Worm (Caenorhabditis elegans) whole organism, L1 larva: ENCODE results near the gene cyp-44A1.

Experiments used
- C16A3.4 ChIP-seq: fragments of 150-350 bp; optimal IDR thresholded peaks from 2 replicates; lab custom pipeline; 2014; ENCODE audit warnings: missing biosample characterization, missing genetic modification characterization
- F16B12.6 ChIP-seq: fragments of 150-350 bp; optimal IDR thresholded peaks from 2 replicates; lab custom pipeline; 2014; ENCODE audit warnings: missing biosample characterization, missing genetic modification characterization
- aha-1 ChIP-seq: fragments of 150-350 bp; optimal IDR thresholded peaks from 2 replicates; lab custom pipeline; 2014; ENCODE audit warnings: missing biosample characterization, missing genetic modification characterization
- ama-1 ChIP-seq: fragments of 150-350 bp; optimal IDR thresholded peaks from 2 replicates; lab custom pipeline; 2014
- ceh-82 ChIP-seq, 3 experiments: fragments of 150-350 bp in 1 of 3; sonication (generic microtip) in 2 of 3; optimal IDR thresholded peaks; 2 replicates each; lab custom pipeline; 2014 to 2017; ENCODE audit warnings: missing biosample characterization in 3 of 3, missing genetic modification characterization in 3 of 3
- ceh-90 ChIP-seq: sonication (generic microtip); optimal IDR thresholded peaks from 2 replicates; lab custom pipeline; 2016; ENCODE audit warnings: missing genetic modification characterization, missing compliant biosample characterization
- efl-1 ChIP-seq, 4 experiments: fragments of 150-350 bp; optimal IDR thresholded peaks in 3 of 4; peaks in 1 of 4; 1 replicate in 1 of 4; 2 replicates in 3 of 4; lab custom pipeline; 2014; ENCODE audit warnings: missing biosample characterization in 2 of 4, missing genetic modification characterization in 2 of 4, missing genetic modification reagents in 2 of 4
- elt-2 ChIP-seq: sonication (generic microtip); optimal IDR thresholded peaks from 2 replicates; lab custom pipeline; 2016; ENCODE audit warnings: missing genetic modification characterization, mild to moderate bottlenecking, inconsistent platforms, missing compliant biosample characterization, missing genetic modification reagents
- elt-3 ChIP-seq, 6 experiments: fragments of 150-350 bp in 1 of 6; sonication (generic microtip); optimal IDR thresholded peaks; 2 replicates each; lab custom pipeline; 2017 to 2018; ENCODE audit warnings: missing biosample characterization in 6 of 6, missing genetic modification characterization in 6 of 6, inconsistent platforms in 1 of 6
- ets-5 ChIP-seq: fragments of 200-800 bp; sonication (Bioruptor generic); IDR thresholded peaks from 2 replicates; pipeline ENCODE4 v1.3.6; 2022; ENCODE audit warnings: missing genetic modification characterization, missing compliant biosample characterization
- grh-1 ChIP-seq: fragments of 200-800 bp; sonication (Bioruptor generic); IDR thresholded peaks from 2 replicates; pipeline ENCODE4 v1.3.6; 2022; ENCODE audit warnings: missing genetic modification reagents, missing genetic modification characterization, missing compliant biosample characterization
- hlh-17 ChIP-seq: fragments of 200-800 bp; sonication (Bioruptor generic); optimal IDR thresholded peaks from 2 replicates; lab custom pipeline; 2018; ENCODE audit warnings: missing genetic modification characterization, mild to moderate bottlenecking, missing compliant biosample characterization, moderate library complexity, borderline replicate concordance
- hlh-4 ChIP-seq: sonication (generic microtip); optimal IDR thresholded peaks from 2 replicates; lab custom pipeline; 2016; ENCODE audit warnings: mild to moderate bottlenecking, missing genetic modification characterization, missing compliant biosample characterization
- hpl-2 ChIP-seq: fragments of 150-350 bp; optimal IDR thresholded peaks from 2 replicates; lab custom pipeline; 2014; ENCODE audit warnings: missing biosample characterization, missing genetic modification reagents, missing genetic modification characterization
- irx-1 ChIP-seq: sonication (generic microtip); optimal IDR thresholded peaks from 2 replicates; lab custom pipeline; 2016; ENCODE audit warnings: missing genetic modification characterization, missing compliant biosample characterization
- isw-1 ChIP-seq: fragments of 200-800 bp; sonication (Bioruptor generic); IDR thresholded peaks from 2 replicates; pipeline ENCODE4 v1.3.6; 2022; ENCODE audit warnings: missing genetic modification characterization, missing compliant biosample characterization
- jun-1 ChIP-seq: fragments of 150-350 bp; optimal IDR thresholded peaks from 2 replicates; lab custom pipeline; 2014; ENCODE audit warnings: missing biosample characterization, missing genetic modification reagents, missing genetic modification characterization
- lin-14 ChIP-seq: fragments of 200-800 bp; sonication (Bioruptor generic); optimal IDR thresholded peaks from 2 replicates; lab custom pipeline; 2018; ENCODE audit warnings: mild to moderate bottlenecking, missing genetic modification characterization, moderate library complexity, missing compliant biosample characterization
- lin-15B ChIP-seq: fragments of 150-350 bp; sonication (generic microtip); optimal IDR thresholded peaks from 3 replicates; lab custom pipeline; 2014; ENCODE audit warnings: missing biosample characterization, missing genetic modification characterization
- lin-35 ChIP-seq, 2 experiments: fragments of 150-350 bp; optimal IDR thresholded peaks; 2 replicates each; lab custom pipeline; 2014; ENCODE audit warnings: missing biosample characterization in 2 of 2, missing genetic modification characterization in 2 of 2, missing genetic modification reagents in 2 of 2
- mab-9 ChIP-seq: fragments of 200-800 bp; sonication (Bioruptor generic); IDR thresholded peaks from 2 replicates; pipeline ENCODE4 v1.3.6; 2022; ENCODE audit warnings: missing genetic modification reagents, missing genetic modification characterization, missing compliant biosample characterization
- mep-1 ChIP-seq: fragments of 150-350 bp; optimal IDR thresholded peaks from 2 replicates; lab custom pipeline; 2014; ENCODE audit warnings: missing biosample characterization, missing genetic modification characterization
- nhr-71 ChIP-seq: sonication (generic microtip); optimal IDR thresholded peaks from 2 replicates; lab custom pipeline; 2016; ENCODE audit warnings: mild to moderate bottlenecking, missing genetic modification characterization, moderate library complexity, missing compliant biosample characterization
- nhr-76 ChIP-seq: sonication (generic microtip); optimal IDR thresholded peaks from 2 replicates; lab custom pipeline; 2017; ENCODE audit warnings: missing biosample characterization, missing genetic modification characterization
- nhr-84 ChIP-seq: sonication (generic microtip); optimal IDR thresholded peaks from 2 replicates; lab custom pipeline; 2017; ENCODE audit warnings: missing biosample characterization, missing genetic modification characterization
- nhr-85 ChIP-seq: sonication (generic microtip); peaks from one replicate; lab custom pipeline; 2016; ENCODE audit warnings: missing genetic modification characterization, inconsistent platforms, missing compliant biosample characterization
- pag-3 ChIP-seq: sonication (generic microtip); optimal IDR thresholded peaks from 2 replicates; lab custom pipeline; 2017; ENCODE audit warnings: missing genetic modification characterization, mild to moderate bottlenecking, missing compliant biosample characterization, antibody characterized with exemption, borderline replicate concordance; ENCODE audit not compliant: insufficient read depth
- pqm-1 ChIP-seq: sonication (generic microtip); optimal IDR thresholded peaks from 3 replicates; lab custom pipeline; 2017; ENCODE audit warnings: missing biosample characterization, missing genetic modification characterization
- snu-23 ChIP-seq: sonication (generic microtip); optimal IDR thresholded peaks from 2 replicates; lab custom pipeline; 2016; ENCODE audit warnings: missing genetic modification characterization, missing compliant biosample characterization
- sox-4 ChIP-seq: sonication (generic microtip); optimal IDR thresholded peaks from 2 replicates; lab custom pipeline; 2016; ENCODE audit warnings: missing genetic modification characterization, missing compliant biosample characterization
- sup-37 ChIP-seq: fragments of 200-800 bp; sonication (Bioruptor generic); optimal IDR thresholded peaks from 2 replicates; lab custom pipeline; 2018; ENCODE audit warnings: mild to moderate bottlenecking, missing genetic modification characterization, missing compliant biosample characterization
- swsn-7 ChIP-seq: sonication (generic microtip); optimal IDR thresholded peaks from 2 replicates; lab custom pipeline; 2016; ENCODE audit warnings: missing genetic modification characterization, missing compliant biosample characterization
- unc-130 ChIP-seq: fragments of 150-350 bp; optimal IDR thresholded peaks from 2 replicates; lab custom pipeline; 2017; ENCODE audit warnings: missing biosample characterization, missing genetic modification characterization, inconsistent platforms
- unc-30 ChIP-seq: sonication (generic microtip); optimal IDR thresholded peaks from 2 replicates; lab custom pipeline; 2017; ENCODE audit warnings: missing biosample characterization, missing genetic modification characterization
- unc-98 ChIP-seq: fragments of 200-800 bp; sonication (Bioruptor generic); IDR thresholded peaks from 2 replicates; pipeline ENCODE4 v1.3.6; 2022; ENCODE audit warnings: missing genetic modification characterization, missing compliant biosample characterization
- vab-15 ChIP-seq: sonication (generic microtip); optimal IDR thresholded peaks from 2 replicates; lab custom pipeline; 2017; ENCODE audit warnings: missing genotype, mild to moderate bottlenecking, missing genetic modification characterization, missing compliant biosample characterization
- zag-1 ChIP-seq: fragments of 150-350 bp; optimal IDR thresholded peaks from 2 replicates; lab custom pipeline; 2014; ENCODE audit warnings: missing biosample characterization, missing genetic modification characterization
- ztf-11 ChIP-seq, 2 experiments: sonication (generic microtip); optimal IDR thresholded peaks; 2 replicates each; lab custom pipeline; 2016 to 2017; ENCODE audit warnings: missing genetic modification characterization in 2 of 2, missing biosample characterization in 1 of 2, missing compliant biosample characterization in 1 of 2

Gene cyp-44A1

ce11 chrII:5511417-5512353 lies 7.8 kb downstream of the cyp-44A1 start (continued):
- no peak for TF ChIP-seq elt-3 (tag; optimal IDR thresholded peaks at IDR 0.05; lab: Kevin White, UChicago)
- TF ChIP-seq sox-4, result no peak
- peak; percentile 8; the same call in 1 of the 2 replicates for TF ChIP-seq isw-1 (GFP tag; lab: Robert Waterston, UW)
- no peak for TF ChIP-seq C16A3.4 (tag; lab: Kevin White, UChicago)
- no peak for TF ChIP-seq aha-1 (tag; lab: Kevin White, UChicago)
- TF ChIP-seq nhr-76 (tag; lab: Kevin White, UChicago), result no peak
- no peak for TF ChIP-seq grh-1
- TF ChIP-seq unc-98 (GFP tag; lab: Robert Waterston, UW), result peak; percentile 61
- peak; percentile 15 for TF ChIP-seq mep-1
- peak; percentile 17 for TF ChIP-seq swsn-7 (tag; lab: Kevin White, UChicago)
- no peak for TF ChIP-seq mab-9 (GFP tag; lab: Robert Waterston, UW)
- peak; percentile 71 for TF ChIP-seq irx-1 (tag; lab: Kevin White, UChicago)
- TF ChIP-seq lin-14 (GFP tag; lab: Kevin White, UChicago), result peak; percentile 71
- no peak for TF ChIP-seq vab-15 (tag; lab: Kevin White, UChicago)
- no peak for TF ChIP-seq pag-3 (tag; lab: Kevin White, UChicago)
- peak in 1 of 2 experiments; percentile 24 for TF ChIP-seq lin-35 (GFP tag; optimal IDR thresholded peaks at IDR 0.05; lab: Kevin White, UChicago)
- TF ChIP-seq hlh-4 (tag; lab: Kevin White, UChicago), result no peak
- TF ChIP-seq snu-23 (GFP tag; lab: Kevin White, UChicago), result peak; percentile 17
- TF ChIP-seq nhr-84, result no peak
- no peak for TF ChIP-seq unc-130
- no peak for TF ChIP-seq ama-1 (lab: Kevin White, UChicago)
- no peak for TF ChIP-seq hlh-17 (GFP tag; lab: Kevin White, UChicago)
- peak; percentile 82 for TF ChIP-seq ceh-90 (tag; lab: Kevin White, UChicago)
- TF ChIP-seq unc-30 (tag; lab: Kevin White, UChicago), result no peak
- TF ChIP-seq sup-37, result no peak
- no peak for TF ChIP-seq lin-15B (tag; lab: Kevin White, UChicago)
- TF ChIP-seq nhr-71 (tag; lab: Kevin White, UChicago), result peak; percentile 58
- TF ChIP-seq hpl-2, result no peak
- no peak for TF ChIP-seq jun-1 (tag; lab: Kevin White, UChicago)
- no peak for TF ChIP-seq ets-5
- peak in 1 of 3 experiments; percentile 5 for TF ChIP-seq ceh-82 (tag; optimal IDR thresholded peaks at IDR 0.05; lab: Kevin White, UChicago)
- TF ChIP-seq efl-1 (optimal IDR thresholded peaks at IDR 0.05; lab: Kevin White, UChicago), result peak; percentile 37 to 40
- peak; percentile 32 to 82 for TF ChIP-seq efl-1 (GFP tag; optimal IDR thresholded peaks at IDR 0.05 in 1 of 2; lab: Kevin White, UChicago)
- TF ChIP-seq F16B12.6 (tag; lab: Kevin White, UChicago), result no peak
- TF ChIP-seq, all 84 proteins: peak for 28

- TF ChIP-seq efl-1 (optimal IDR thresholded peaks at IDR 0.05; lab: Kevin White, UChicago) (no peak), efl-1 (GFP tag; optimal IDR thresholded peaks at IDR 0.05 in 1 of 2; lab: Kevin White, UChicago) (peak in 1 of 2 experiments; percentile 74), nhr-85 (tag; lab: Kevin White, UChicago) (no peak), zag-1 (no peak), ztf-11 (tag; optimal IDR thresholded peaks at IDR 0.05; lab: Kevin White, UChicago) (no peak), pqm-1 (tag; lab: Kevin White, UChicago) (peak; percentile 19), isw-1 (GFP tag; lab: Robert Waterston, UW) (no peak), lin-35 (GFP tag; optimal IDR thresholded peaks at IDR 0.05; lab: Kevin White, UChicago) (peak in 1 of 2 experiments; percentile 35), elt-2 (tag; lab: Kevin White, UChicago) (peak; percentile 99)
Observed at ce11 chrII:5512473-5513097, 8.7 kb downstream of the cyp-44A1 start.
